Worm (Caenorhabditis elegans): ENCODE measurements around the gene cyp-31A3.
A peak's percentile ranks its signal among the peaks of the same experiment; 100 is the strongest.

Gene cyp-31A3

DNA sequence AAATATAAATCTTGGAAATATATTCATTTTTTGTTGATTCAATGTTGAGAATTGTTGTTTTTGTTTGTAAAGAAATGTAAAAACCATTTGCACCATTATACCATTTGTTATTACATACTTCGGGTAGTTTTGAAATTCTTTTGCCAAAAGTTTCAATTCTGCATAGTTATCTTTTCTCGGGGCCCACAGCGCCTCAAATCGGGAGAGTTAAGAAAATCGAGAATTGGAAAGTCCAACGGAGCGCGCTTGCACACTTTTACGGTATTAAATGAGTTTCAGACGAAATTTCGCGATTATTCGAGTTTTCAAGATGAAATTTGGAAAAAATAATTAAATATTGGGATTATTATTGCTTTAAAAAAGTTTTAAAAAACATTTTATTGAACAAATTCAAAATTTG, 39.6 kb upstream of the cyp-31A3 start:
- TF ChIP-seq mcd-1 (GFP tag; IDR thresholded peaks at IDR 0.05) (peak; percentile 52), hmg-1.2 (GFP tag; IDR thresholded peaks at IDR 0.05) (peak; percentile 33; the same call in 1 of the 2 replicates)

DNA sequence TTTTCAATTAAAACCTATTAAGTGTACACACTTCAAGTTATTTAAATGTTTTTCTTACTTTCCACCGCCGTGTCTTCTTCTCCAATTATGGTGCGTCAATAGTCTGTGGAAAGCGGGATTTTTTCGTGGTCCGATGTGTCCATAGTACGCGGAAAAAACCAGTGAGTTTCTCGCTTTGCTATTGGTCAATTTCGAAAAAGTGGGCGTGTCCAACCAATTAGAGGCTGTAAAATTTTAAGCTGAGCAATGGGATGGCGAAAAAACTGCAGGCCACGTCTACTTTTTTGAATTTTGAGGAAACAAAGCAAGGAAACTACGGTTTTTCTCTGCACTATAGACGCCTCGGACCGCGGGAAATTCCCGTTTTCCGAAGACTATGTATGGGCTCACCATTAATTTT, 37.2 kb upstream of the cyp-31A3 start:
- no peak for TF ChIP-seq F57C9.4 (tag; optimal IDR thresholded peaks at IDR 0.05)
- TF ChIP-seq chd-7 (tag; optimal IDR thresholded peaks at IDR 0.05): no peak
- no peak for TF ChIP-seq ztf-26 (tag; optimal IDR thresholded peaks at IDR 0.05)
- no peak for TF ChIP-seq C06A6.2 (GFP tag; conservative IDR thresholded peaks at IDR 0.05)
- no peak for TF ChIP-seq ztf-3 (GFP tag; optimal IDR thresholded peaks at IDR 0.05)
- TF ChIP-seq ztf-18 (tag; optimal IDR thresholded peaks at IDR 0.05): no peak
- TF ChIP-seq hlh-26 (GFP tag; conservative IDR thresholded peaks at IDR 0.05): no peak
- no peak for TF ChIP-seq bed-1 (GFP tag; IDR thresholded peaks at IDR 0.05)

DNA sequence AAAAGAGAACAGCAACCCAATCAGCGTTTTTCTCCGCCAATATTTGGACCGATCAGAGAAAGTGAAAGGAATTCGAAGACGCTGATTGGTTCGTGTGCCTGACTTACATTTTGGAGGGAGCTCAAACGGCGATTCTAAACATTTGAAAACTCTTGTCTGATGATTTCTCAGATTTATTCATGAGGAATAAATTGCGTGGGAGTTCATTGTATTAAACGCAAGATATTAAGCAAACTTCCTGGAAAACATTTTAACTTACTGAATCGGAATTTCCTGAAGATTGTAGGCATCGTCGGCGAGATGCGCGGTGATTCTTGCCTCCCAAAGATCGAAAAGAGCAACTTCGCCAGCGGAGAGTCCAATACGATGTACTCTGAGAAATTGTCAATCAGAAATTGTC, 36.3 kb upstream of the cyp-31A3 start, which contains the start of gene K08F11.1:
TSS of gene K08F11.1 (plus strand) at position 301 of the 400 bp plus-strand sequence.
- TF ChIP-seq Y67H2A.10 (GFP tag; conservative IDR thresholded peaks at IDR 0.05): no peak
- no peak for TF ChIP-seq K11D2.4 (GFP tag; IDR thresholded peaks at IDR 0.05)
- TF ChIP-seq nfya-1 (tag; optimal IDR thresholded peaks at IDR 0.05; ENCODE audit: borderline replicate concordance, insufficient read depth): no peak
- no peak for TF ChIP-seq dpff-1 (tag; optimal IDR thresholded peaks at IDR 0.05)

DNA sequence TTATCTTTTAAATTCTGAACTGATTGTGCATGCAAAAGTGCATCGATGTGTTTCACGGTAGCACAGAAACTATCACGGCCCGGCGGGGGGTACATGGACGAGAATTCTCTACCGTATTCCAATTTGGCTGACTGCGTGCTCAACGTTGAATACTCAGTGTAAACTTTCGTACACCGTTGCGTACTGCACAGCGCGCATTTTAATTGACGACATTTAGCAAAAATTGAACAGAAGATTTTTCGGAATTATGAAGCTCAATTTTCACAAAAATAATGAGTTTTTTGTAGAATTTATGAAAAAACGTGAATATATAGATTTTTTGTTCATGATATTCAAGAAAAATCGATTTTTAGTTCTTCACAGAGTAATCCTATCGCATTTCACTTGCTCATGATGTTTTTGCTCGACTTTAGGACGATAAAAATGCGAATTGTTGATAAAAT, 35.4 kb upstream of the cyp-31A3 start:
- peak; percentile 95 for TF ChIP-seq B0019.2 (GFP tag; conservative IDR thresholded peaks at IDR 0.05)
- peak; percentile 99 for TF ChIP-seq ztf-6 (GFP tag; IDR thresholded peaks at IDR 0.05)
- TF ChIP-seq lin-35 (GFP tag; optimal IDR thresholded peaks at IDR 0.05): peak in 1 of 3 experiments; percentile 77
- peak; percentile 74 for TF ChIP-seq nhr-80 (tag; optimal IDR thresholded peaks at IDR 0.05)
- peak; percentile 98 for TF ChIP-seq aptf-2 (GFP tag; conservative IDR thresholded peaks at IDR 0.05)
- peak; percentile 69 for TF ChIP-seq nhr-90 (tag; optimal IDR thresholded peaks at IDR 0.05)
- peak; percentile 100 for TF ChIP-seq nhr-120 (GFP tag; IDR thresholded peaks at IDR 0.05)
- TF ChIP-seq lin-40 (tag; optimal IDR thresholded peaks at IDR 0.05): peak; percentile 95
- TF ChIP-seq egl-18 (GFP tag; IDR thresholded peaks at IDR 0.05): peak; percentile 100
- peak; percentile 17 for TF ChIP-seq him-1 (tag; optimal IDR thresholded peaks at IDR 0.05)
- peak; percentile 99 for TF ChIP-seq pbrm-1 (GFP tag; IDR thresholded peaks at IDR 0.05)
- TF ChIP-seq dox-1 (GFP tag; IDR thresholded peaks at IDR 0.05): peak; percentile 100
- peak; percentile 98 for TF ChIP-seq ztf-25 (GFP tag; IDR thresholded peaks at IDR 0.05)
- peak; percentile 52 for TF ChIP-seq athp-1 (tag; optimal IDR thresholded peaks at IDR 0.05)
- peak; percentile 24 to 95 for TF ChIP-seq let-607 (tag; optimal IDR thresholded peaks at IDR 0.05)
- TF ChIP-seq Y95B8A.8 (GFP tag; IDR thresholded peaks at IDR 0.05): peak; percentile 99
- TF ChIP-seq nfyb-1 (GFP tag; IDR thresholded peaks at IDR 0.05): peak; percentile 99
- peak; percentile 100 for TF ChIP-seq F37B4.10 (GFP tag; IDR thresholded peaks at IDR 0.05)
- TF ChIP-seq B0261.1 (tag; optimal IDR thresholded peaks at IDR 0.05): peak; percentile 19
- TF ChIP-seq attf-3 (GFP tag; conservative IDR thresholded peaks at IDR 0.05): peak; percentile 91
- peak; percentile 80 for TF ChIP-seq madf-10 (tag; optimal IDR thresholded peaks at IDR 0.05)
- TF ChIP-seq F57C9.4 (tag; optimal IDR thresholded peaks at IDR 0.05): peak; percentile 33
- peak; percentile 100 for TF ChIP-seq mcd-1 (GFP tag; IDR thresholded peaks at IDR 0.05)
- peak; percentile 6 for TF ChIP-seq die-1 (tag; optimal IDR thresholded peaks at IDR 0.05)
- TF ChIP-seq ztf-28 (GFP tag; IDR thresholded peaks at IDR 0.05): peak; percentile 99
- TF ChIP-seq Y56A3A.18 (GFP tag; IDR thresholded peaks at IDR 0.05): peak; percentile 99
- peak; percentile 98 for TF ChIP-seq nfya-2 (GFP tag; IDR thresholded peaks at IDR 0.05)
- TF ChIP-seq atf-7 (tag; optimal IDR thresholded peaks at IDR 0.05): peak; percentile 80
- peak; percentile 95 for TF ChIP-seq Y79H2A.3 (GFP tag; conservative IDR thresholded peaks at IDR 0.05)
- TF ChIP-seq C06A6.2 (GFP tag; conservative IDR thresholded peaks at IDR 0.05): peak; percentile 99
- TF ChIP-seq tlf-1 (GFP tag; optimal IDR thresholded peaks at IDR 0.05): peak; percentile 95
- TF ChIP-seq Y53G8AR.9 (GFP tag; conservative IDR thresholded peaks at IDR 0.05): peak; percentile 100
- TF ChIP-seq Y67H2A.10 (GFP tag; conservative IDR thresholded peaks at IDR 0.05): peak; percentile 97

All from whole organism, young adult.